Worm (Caenorhabditis elegans) whole organism, early embryonic: Measurements from ENCODE around the gene C45G9.10.

Experiments used
- B0310.2 ChIP-seq: sonication (generic microtip); optimal IDR thresholded peaks from 2 replicates; lab custom pipeline; 2016; ENCODE audit warnings: mild to moderate bottlenecking, missing genetic modification characterization, missing compliant biosample characterization
- F13C5.2 ChIP-seq: sonication (generic microtip); optimal IDR thresholded peaks from 2 replicates; lab custom pipeline; 2017; ENCODE audit warnings: mild to moderate bottlenecking, missing genetic modification characterization, inconsistent platforms, missing compliant biosample characterization
- aly-1 ChIP-seq: sonication (generic microtip); optimal IDR thresholded peaks from 2 replicates; lab custom pipeline; 2016; ENCODE audit warnings: missing genetic modification characterization, missing compliant biosample characterization
- ama-1 ChIP-seq: fragments of 150-350 bp; optimal IDR thresholded peaks from 2 replicates; lab custom pipeline; 2014
- ceh-13 ChIP-seq: fragments of 200-800 bp; sonication (Bioruptor generic); optimal IDR thresholded peaks from 2 replicates; lab custom pipeline; 2018; ENCODE audit warnings: mild to moderate bottlenecking, missing genetic modification characterization, missing compliant biosample characterization
- ceh-36 ChIP-seq: sonication (generic microtip); optimal IDR thresholded peaks from 2 replicates; lab custom pipeline; 2016; ENCODE audit warnings: missing genetic modification characterization, inconsistent platforms, missing compliant biosample characterization
- ets-7 ChIP-seq: sonication (generic microtip); optimal IDR thresholded peaks from 2 replicates; lab custom pipeline; 2016; ENCODE audit warnings: missing genotype, missing genetic modification characterization, missing compliant biosample characterization
- flt-1 ChIP-seq: fragments of 200-800 bp; sonication (Bioruptor generic); IDR thresholded peaks from 2 replicates; pipeline ENCODE4 v1.3.6; 2022; ENCODE audit warnings: missing genetic modification characterization, missing compliant biosample characterization
- hmbx-1 ChIP-seq: sonication (generic microtip); optimal IDR thresholded peaks from 2 replicates; lab custom pipeline; 2016; ENCODE audit warnings: mild to moderate bottlenecking, missing genetic modification characterization, missing compliant biosample characterization
- hmg-4 ChIP-seq: fragments of 200-800 bp; sonication (Bioruptor generic); optimal IDR thresholded peaks from 2 replicates; lab custom pipeline; 2018; ENCODE audit warnings: mild to moderate bottlenecking, missing genetic modification characterization, missing compliant biosample characterization
- hnd-1 ChIP-seq: sonication (generic microtip); optimal IDR thresholded peaks from 2 replicates; lab custom pipeline; 2016; ENCODE audit warnings: missing genetic modification characterization, missing compliant biosample characterization
- pes-1 ChIP-seq: fragments of 200-800 bp; sonication (Bioruptor generic); IDR thresholded peaks from 2 replicates; pipeline ENCODE4 v1.3.6; 2022; ENCODE audit warnings: missing genetic modification reagents, missing genetic modification characterization, missing compliant biosample characterization
- scrt-1 ChIP-seq: fragments of 200-800 bp; sonication (Bioruptor generic); IDR thresholded peaks from 2 replicates; pipeline ENCODE4 v1.3.6; 2022; ENCODE audit warnings: missing genetic modification characterization, missing compliant biosample characterization
- sea-1 ChIP-seq: fragments of 200-800 bp; sonication (Bioruptor generic); conservative IDR thresholded peaks from 2 replicates; pipeline ENCODE4 v1.3.6; 2022; ENCODE audit warnings: missing genetic modification characterization, missing compliant biosample characterization
- tbx-11 ChIP-seq: fragments of 200-800 bp; sonication (Bioruptor generic); IDR thresholded peaks from 2 replicates; pipeline ENCODE4 v1.3.6; 2022; ENCODE audit warnings: missing genetic modification characterization, missing compliant biosample characterization
- tbx-37 ChIP-seq: fragments of 200-800 bp; sonication (Bioruptor generic); conservative IDR thresholded peaks from 2 replicates; pipeline ENCODE4 v1.3.6; 2022; ENCODE audit warnings: missing genetic modification reagents, missing genetic modification characterization, missing compliant biosample characterization
- tra-4 ChIP-seq: sonication (generic microtip); optimal IDR thresholded peaks from 2 replicates; lab custom pipeline; 2017; ENCODE audit warnings: missing genetic modification characterization, missing compliant biosample characterization

C45G9.10 gene

ce11 chrIII:5081573-5081823 lies 19.8 kb upstream of the C45G9.10 start, which contains the start of gene cox-6A:
TSS of gene cox-6A (plus strand) at chrIII:5081724.
- TF ChIP-seq scrt-1 (GFP tag; lab: Robert Waterston, UW), result no peak
- no peak for TF ChIP-seq tra-4 (tag; lab: Kevin White, UChicago)
- no peak for TF ChIP-seq sea-1
- no peak for TF ChIP-seq tbx-37 (GFP tag; lab: Robert Waterston, UW)
- no peak for TF ChIP-seq F13C5.2 (tag; lab: Kevin White, UChicago)
- TF ChIP-seq ama-1 (lab: Kevin White, UChicago), result no peak
- TF ChIP-seq hnd-1 (tag; lab: Kevin White, UChicago), result no peak
- TF ChIP-seq B0310.2 (tag; lab: Kevin White, UChicago), result no peak
- TF ChIP-seq flt-1 (GFP tag; lab: Robert Waterston, UW), result no peak
- no peak for TF ChIP-seq hmbx-1 (tag; lab: Kevin White, UChicago)
- TF ChIP-seq ceh-13 (GFP tag; lab: Kevin White, UChicago), result no peak
- TF ChIP-seq tbx-11 (GFP tag; lab: Robert Waterston, UW), result no peak

- peak; percentile 81 for TF ChIP-seq ceh-36 (tag; lab: Kevin White, UChicago)
- peak; percentile 90 for TF ChIP-seq sea-1
- TF ChIP-seq ets-7 (tag; lab: Kevin White, UChicago), result peak; percentile 70
- TF ChIP-seq hmbx-1 (tag; lab: Kevin White, UChicago), result no peak
- TF ChIP-seq tbx-37 (GFP tag; lab: Robert Waterston, UW), result peak; percentile 65
- TF ChIP-seq aly-1 (tag; lab: Kevin White, UChicago), result no peak
- peak; percentile 82 for TF ChIP-seq tbx-11 (GFP tag; lab: Robert Waterston, UW)
- TF ChIP-seq ama-1 (lab: Kevin White, UChicago), result no peak
- TF ChIP-seq tra-4 (tag; lab: Kevin White, UChicago), result peak; percentile 53
- peak; percentile 75 for TF ChIP-seq flt-1 (GFP tag; lab: Robert Waterston, UW)
- TF ChIP-seq hmg-4, result peak; percentile 84
- peak; percentile 65 for TF ChIP-seq hnd-1 (tag; lab: Kevin White, UChicago)
- peak; percentile 74 for TF ChIP-seq B0310.2 (tag; lab: Kevin White, UChicago)
- TF ChIP-seq F13C5.2 (tag; lab: Kevin White, UChicago), result peak; percentile 70
- peak; percentile 79 for TF ChIP-seq scrt-1 (GFP tag; lab: Robert Waterston, UW)
- peak; percentile 24 for TF ChIP-seq ceh-13 (GFP tag; lab: Kevin White, UChicago)
- peak; percentile 85 for TF ChIP-seq pes-1 (GFP tag; lab: Robert Waterston, UW)
These were observed 19.2 kb upstream of the C45G9.10 start for ce11 chrIII:5080700-5081572.

- TF ChIP-seq F13C5.2 (tag; lab: Kevin White, UChicago), result no peak
- no peak for TF ChIP-seq ets-7 (tag; lab: Kevin White, UChicago)
- TF ChIP-seq tbx-37 (GFP tag; lab: Robert Waterston, UW), result no peak
- TF ChIP-seq ceh-13 (GFP tag; lab: Kevin White, UChicago), result no peak
- no peak for TF ChIP-seq B0310.2 (tag; lab: Kevin White, UChicago)
- no peak for TF ChIP-seq tra-4 (tag; lab: Kevin White, UChicago)
- no peak for TF ChIP-seq ceh-36 (tag; lab: Kevin White, UChicago)
- no peak for TF ChIP-seq hmbx-1 (tag; lab: Kevin White, UChicago)
- TF ChIP-seq scrt-1 (GFP tag; lab: Robert Waterston, UW), result no peak
- no peak for TF ChIP-seq hnd-1 (tag; lab: Kevin White, UChicago)
- TF ChIP-seq tbx-11 (GFP tag; lab: Robert Waterston, UW), result no peak
- TF ChIP-seq pes-1 (GFP tag; lab: Robert Waterston, UW), result no peak
- TF ChIP-seq sea-1, result no peak
- TF ChIP-seq aly-1 (tag; lab: Kevin White, UChicago), result no peak
These were observed 16.4 kb upstream of the C45G9.10 start for ce11 chrIII:5078062-5078461.

- TF ChIP-seq hnd-1 (tag; lab: Kevin White, UChicago) (no peak), B0310.2 (tag; lab: Kevin White, UChicago) (no peak), ets-7 (tag; lab: Kevin White, UChicago) (no peak), tbx-11 (GFP tag; lab: Robert Waterston, UW) (no peak), aly-1 (tag; lab: Kevin White, UChicago) (no peak), flt-1 (GFP tag; lab: Robert Waterston, UW) (no peak), F13C5.2 (tag; lab: Kevin White, UChicago) (no peak), hmbx-1 (tag; lab: Kevin White, UChicago) (no peak), pes-1 (GFP tag; lab: Robert Waterston, UW) (no peak), hmg-4 (no peak), ceh-13 (GFP tag; lab: Kevin White, UChicago) (no peak), scrt-1 (GFP tag; lab: Robert Waterston, UW) (no peak), tbx-37 (GFP tag; lab: Robert Waterston, UW) (no peak)
These were observed 15.6 kb upstream of the C45G9.10 start, which contains the start of gene alh-1 for ce11 chrIII:5077150-5077814. TSS of gene alh-1 (plus strand) at chrIII:5077764.

- TF ChIP-seq aly-1 (tag; lab: Kevin White, UChicago) (no peak), pes-1 (GFP tag; lab: Robert Waterston, UW) (no peak), ceh-36 (tag; lab: Kevin White, UChicago) (no peak), hmbx-1 (tag; lab: Kevin White, UChicago) (no peak), flt-1 (GFP tag; lab: Robert Waterston, UW) (no peak), tbx-37 (GFP tag; lab: Robert Waterston, UW) (no peak), ceh-13 (GFP tag; lab: Kevin White, UChicago) (no peak), tra-4 (tag; lab: Kevin White, UChicago) (no peak), hmg-4 (no peak), scrt-1 (GFP tag; lab: Robert Waterston, UW) (no peak), ets-7 (tag; lab: Kevin White, UChicago) (no peak), B0310.2 (tag; lab: Kevin White, UChicago) (no peak), hnd-1 (tag; lab: Kevin White, UChicago) (no peak), sea-1 (no peak), F13C5.2 (tag; lab: Kevin White, UChicago) (no peak), tbx-11 (GFP tag; lab: Robert Waterston, UW) (no peak), ama-1 (lab: Kevin White, UChicago) (no peak)
These were observed 14.9 kb upstream of the C45G9.10 start for ce11 chrIII:5076569-5076968.
